Fruit fly (Drosophila melanogaster) whole organism, adult: ENCODE data around the gene CG42654.

Experiments
- CG1620 ChIP-seq: fragments of 200-800 bp; sonication (Bioruptor generic); optimal IDR thresholded peaks from 2 replicates; lab custom pipeline; 2016; ENCODE audit warnings: missing biosample characterization, missing genetic modification characterization
- cnc ChIP-seq, 2 experiments: fragments of >200 bp; optimal IDR thresholded peaks; 2 replicates each; lab custom pipeline; 2017
- ovo ChIP-seq: fragments of 200-800 bp; sonication (Bioruptor generic); optimal IDR thresholded peaks from 2 replicates; lab custom pipeline; 2016; ENCODE audit warnings: missing biosample characterization, missing genetic modification characterization
- toe ChIP-seq: fragments of 200-800 bp; sonication (Bioruptor generic); optimal IDR thresholded peaks from 2 replicates; lab custom pipeline; 2016; ENCODE audit warnings: missing biosample characterization, missing genetic modification characterization

- no peak for TF ChIP-seq toe
- no peak for TF ChIP-seq ovo (GFP tag; lab: Kevin White, UChicago)
- no peak for TF ChIP-seq CG1620 (GFP tag; lab: Kevin White, UChicago)
- no peak for TF ChIP-seq cnc (optimal IDR thresholded peaks at IDR 0.05; lab: Kevin White, UChicago)
These were observed 3.3 kb downstream of the CG42654 start, which contains the start of gene CG32219 for dm6 chr3L:19951035-19951434.
